Worm (Caenorhabditis elegans): ENCODE results near the gene ppm-1.A.

The ppm-1.A gene

DNA sequence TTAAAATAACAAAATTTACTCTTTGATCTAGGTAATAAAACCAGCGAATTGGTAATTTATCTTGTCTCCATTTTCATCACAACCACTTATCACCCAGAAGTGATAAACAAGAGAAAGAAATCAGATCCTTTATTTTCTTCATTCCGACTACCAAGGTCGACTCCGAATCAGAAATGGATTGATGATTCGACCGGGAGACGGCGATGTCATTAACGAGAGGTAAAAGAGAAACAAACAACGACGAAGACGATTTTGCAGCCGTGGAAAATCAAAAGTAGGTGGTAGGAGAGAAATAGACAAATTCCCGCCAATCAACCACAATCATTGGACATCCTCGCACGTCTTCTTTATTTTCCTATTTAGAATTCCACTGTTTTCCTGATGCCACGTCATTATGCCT, 20.9 kb upstream of the ppm-1.A start:
- TF ChIP-seq F13C5.2 (tag; optimal IDR thresholded peaks at IDR 0.05), result no peak
- TF ChIP-seq tra-4 (tag; optimal IDR thresholded peaks at IDR 0.05), result no peak
- no peak for TF ChIP-seq tbx-37 (GFP tag; conservative IDR thresholded peaks at IDR 0.05)
- no peak for TF ChIP-seq ama-1 (optimal IDR thresholded peaks at IDR 0.05)
- no peak for TF ChIP-seq hmg-4 (GFP tag; optimal IDR thresholded peaks at IDR 0.05)

ce11 chrV:10556362-10556761, 20.2 kb upstream of the ppm-1.A start:
- TF ChIP-seq hmg-4 (GFP tag; optimal IDR thresholded peaks at IDR 0.05) (no peak), scrt-1 (GFP tag; IDR thresholded peaks at IDR 0.05) (no peak), tbx-37 (GFP tag; conservative IDR thresholded peaks at IDR 0.05) (no peak), hnd-1 (tag; optimal IDR thresholded peaks at IDR 0.05) (no peak), pes-1 (GFP tag; IDR thresholded peaks at IDR 0.05) (no peak), ceh-36 (tag; optimal IDR thresholded peaks at IDR 0.05) (no peak), tbx-11 (GFP tag; IDR thresholded peaks at IDR 0.05) (no peak), flt-1 (GFP tag; IDR thresholded peaks at IDR 0.05) (no peak), ets-7 (tag; optimal IDR thresholded peaks at IDR 0.05) (no peak), tra-4 (tag; optimal IDR thresholded peaks at IDR 0.05) (no peak), F13C5.2 (tag; optimal IDR thresholded peaks at IDR 0.05) (no peak), aly-1 (tag; optimal IDR thresholded peaks at IDR 0.05) (no peak), ama-1 (optimal IDR thresholded peaks at IDR 0.05) (no peak), sea-1 (GFP tag; conservative IDR thresholded peaks at IDR 0.05) (no peak), hmbx-1 (tag; optimal IDR thresholded peaks at IDR 0.05) (no peak), ceh-13 (GFP tag; optimal IDR thresholded peaks at IDR 0.05) (no peak), B0310.2 (tag; optimal IDR thresholded peaks at IDR 0.05) (no peak)

DNA sequence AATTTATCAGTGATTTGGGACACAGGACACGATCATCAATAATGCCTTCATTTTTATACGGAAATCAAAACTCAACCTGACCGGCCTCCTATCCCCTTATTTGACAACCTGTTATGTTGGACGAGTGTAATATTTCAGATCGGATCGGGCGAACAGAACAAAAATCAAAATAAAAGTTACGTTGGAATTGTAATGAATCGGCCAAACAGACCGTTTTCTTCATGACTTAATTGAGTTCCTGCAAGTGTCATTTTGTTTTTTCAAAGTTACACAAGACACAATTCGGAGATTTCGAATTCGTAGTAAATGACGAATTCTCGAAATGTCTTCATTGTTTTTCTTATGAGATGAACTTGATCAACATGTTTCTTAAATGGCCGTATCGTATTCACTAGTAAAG, 19.1 kb upstream of the ppm-1.A start, which contains the start of gene F32G8.3:
F32G8.3 (minus strand) TSS at position 101 of the 400 bp plus-strand sequence.
- TF ChIP-seq ama-1 (optimal IDR thresholded peaks at IDR 0.05), result no peak
- TF ChIP-seq scrt-1 (GFP tag; IDR thresholded peaks at IDR 0.05), result no peak
- TF ChIP-seq B0310.2 (tag; optimal IDR thresholded peaks at IDR 0.05), result no peak
- no peak for TF ChIP-seq tbx-37 (GFP tag; conservative IDR thresholded peaks at IDR 0.05)
- TF ChIP-seq aly-1 (tag; optimal IDR thresholded peaks at IDR 0.05), result no peak
- no peak for TF ChIP-seq hmbx-1 (tag; optimal IDR thresholded peaks at IDR 0.05)
- no peak for TF ChIP-seq flt-1 (GFP tag; IDR thresholded peaks at IDR 0.05)
- TF ChIP-seq sea-1 (GFP tag; conservative IDR thresholded peaks at IDR 0.05), result no peak
- TF ChIP-seq ceh-13 (GFP tag; optimal IDR thresholded peaks at IDR 0.05), result no peak
- TF ChIP-seq ceh-36 (tag; optimal IDR thresholded peaks at IDR 0.05), result no peak
- no peak for TF ChIP-seq F13C5.2 (tag; optimal IDR thresholded peaks at IDR 0.05)
- TF ChIP-seq hmg-4 (GFP tag; optimal IDR thresholded peaks at IDR 0.05), result no peak
- TF ChIP-seq pes-1 (GFP tag; IDR thresholded peaks at IDR 0.05), result no peak
- no peak for TF ChIP-seq hnd-1 (tag; optimal IDR thresholded peaks at IDR 0.05)
- TF ChIP-seq tbx-11 (GFP tag; IDR thresholded peaks at IDR 0.05), result no peak
- TF ChIP-seq tra-4 (tag; optimal IDR thresholded peaks at IDR 0.05), result no peak

ce11 chrV:10549717-10550116, 13.5 kb upstream of the ppm-1.A start, which contains the start of gene F32G8.2:
Gene F32G8.2, plus strand, starts transcription at chrV:10550017.
- TF ChIP-seq pes-1 (GFP tag; IDR thresholded peaks at IDR 0.05), result no peak
- TF ChIP-seq hmbx-1 (tag; optimal IDR thresholded peaks at IDR 0.05), result no peak
- no peak for TF ChIP-seq ceh-13 (GFP tag; optimal IDR thresholded peaks at IDR 0.05)
- no peak for TF ChIP-seq B0310.2 (tag; optimal IDR thresholded peaks at IDR 0.05)
- TF ChIP-seq aly-1 (tag; optimal IDR thresholded peaks at IDR 0.05), result no peak
- TF ChIP-seq tra-4 (tag; optimal IDR thresholded peaks at IDR 0.05), result no peak
- TF ChIP-seq hmg-4 (GFP tag; optimal IDR thresholded peaks at IDR 0.05), result no peak
- TF ChIP-seq flt-1 (GFP tag; IDR thresholded peaks at IDR 0.05), result no peak
- TF ChIP-seq hnd-1 (tag; optimal IDR thresholded peaks at IDR 0.05), result no peak

ce11 chrV:10548981-10549380, 12.8 kb upstream of the ppm-1.A start, which contains the start of gene srd-34:
Gene srd-34, minus strand, starts transcription at chrV:10549081.
- no peak for TF ChIP-seq tbx-11 (GFP tag; IDR thresholded peaks at IDR 0.05)
- no peak for TF ChIP-seq tbx-37 (GFP tag; conservative IDR thresholded peaks at IDR 0.05)
- TF ChIP-seq ceh-13 (GFP tag; optimal IDR thresholded peaks at IDR 0.05), result no peak
- TF ChIP-seq tra-4 (tag; optimal IDR thresholded peaks at IDR 0.05), result no peak
- no peak for TF ChIP-seq B0310.2 (tag; optimal IDR thresholded peaks at IDR 0.05)
- TF ChIP-seq aly-1 (tag; optimal IDR thresholded peaks at IDR 0.05), result no peak
- TF ChIP-seq sea-1 (GFP tag; conservative IDR thresholded peaks at IDR 0.05), result no peak
- no peak for TF ChIP-seq hmbx-1 (tag; optimal IDR thresholded peaks at IDR 0.05)
- no peak for TF ChIP-seq pes-1 (GFP tag; IDR thresholded peaks at IDR 0.05)
- no peak for TF ChIP-seq flt-1 (GFP tag; IDR thresholded peaks at IDR 0.05)
- TF ChIP-seq ceh-36 (tag; optimal IDR thresholded peaks at IDR 0.05), result no peak
- TF ChIP-seq ets-7 (tag; optimal IDR thresholded peaks at IDR 0.05), result no peak

DNA sequence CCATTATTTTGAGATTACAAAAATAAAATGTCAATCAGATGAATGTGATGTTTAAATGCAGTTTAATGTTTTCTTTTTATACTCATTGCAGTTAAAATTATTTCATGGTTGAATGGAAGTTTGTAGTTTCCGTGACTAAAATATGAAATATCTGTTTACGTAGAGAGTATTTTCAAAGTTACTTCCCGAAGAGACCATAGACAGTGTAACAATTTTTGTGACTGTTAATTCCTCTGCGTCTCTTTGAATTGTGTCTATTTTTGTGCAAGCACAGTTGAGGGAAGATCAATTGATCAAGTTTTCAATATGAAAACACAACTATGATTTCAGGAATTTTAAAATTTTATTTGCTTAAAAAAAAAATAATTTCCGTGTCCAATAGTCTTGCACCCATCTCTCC, 10.6 kb upstream of the ppm-1.A start, which contains the start of gene F25D1.5:
F25D1.5 (minus strand) TSS at position 35 of the 400 bp plus-strand sequence.
- TF ChIP-seq ama-1 (optimal IDR thresholded peaks at IDR 0.05), result no peak
- no peak for TF ChIP-seq ceh-13 (GFP tag; optimal IDR thresholded peaks at IDR 0.05)
- no peak for TF ChIP-seq tbx-37 (GFP tag; conservative IDR thresholded peaks at IDR 0.05)

ce11 chrV:10540024-10540423, 3.8 kb upstream of the ppm-1.A start, which contains the start of gene degt-1:
Gene degt-1, plus strand, starts transcription at chrV:10540324.
- TF ChIP-seq flt-1 (GFP tag; IDR thresholded peaks at IDR 0.05) (no peak), F13C5.2 (tag; optimal IDR thresholded peaks at IDR 0.05) (no peak), hnd-1 (tag; optimal IDR thresholded peaks at IDR 0.05) (no peak), tbx-11 (GFP tag; IDR thresholded peaks at IDR 0.05) (no peak), ceh-36 (tag; optimal IDR thresholded peaks at IDR 0.05) (no peak), tbx-37 (GFP tag; conservative IDR thresholded peaks at IDR 0.05) (no peak), aly-1 (tag; optimal IDR thresholded peaks at IDR 0.05) (no peak), hmbx-1 (tag; optimal IDR thresholded peaks at IDR 0.05) (no peak), ceh-13 (GFP tag; optimal IDR thresholded peaks at IDR 0.05) (no peak), B0310.2 (tag; optimal IDR thresholded peaks at IDR 0.05) (no peak), sea-1 (GFP tag; conservative IDR thresholded peaks at IDR 0.05) (no peak), ets-7 (tag; optimal IDR thresholded peaks at IDR 0.05) (no peak), pes-1 (GFP tag; IDR thresholded peaks at IDR 0.05) (no peak), ama-1 (optimal IDR thresholded peaks at IDR 0.05) (no peak), scrt-1 (GFP tag; IDR thresholded peaks at IDR 0.05) (no peak), hmg-4 (GFP tag; optimal IDR thresholded peaks at IDR 0.05) (no peak), tra-4 (tag; optimal IDR thresholded peaks at IDR 0.05) (no peak)

Measured in whole organism, early embryonic.